Worm (Caenorhabditis elegans): ENCODE results near the gene lars-1.

ce11 chrIII:4187845-4188244, 1.2 kb upstream of the lars-1 start, which contains the start of gene R74.2:
- TF ChIP-seq nhr-77 (tag; optimal IDR thresholded peaks at IDR 0.05) (no peak), fos-1 (tag; optimal IDR thresholded peaks at IDR 0.05) (no peak), ceh-28 (tag; optimal IDR thresholded peaks at IDR 0.05) (no peak), egl-27 (tag; optimal IDR thresholded peaks at IDR 0.05) (no peak), unc-39 (tag; optimal IDR thresholded peaks at IDR 0.05) (no peak), ceh-9 (tag; optimal IDR thresholded peaks at IDR 0.05) (no peak), daf-12 (tag; optimal IDR thresholded peaks at IDR 0.05) (no peak), nhr-12 (tag; optimal IDR thresholded peaks at IDR 0.05) (no peak), unc-62 (GFP tag; optimal IDR thresholded peaks at IDR 0.05) (no peak)

Measured in whole organism, L3 larva.